Worm (Caenorhabditis elegans): Measurements from ENCODE around the gene nspe-4.
A peak's percentile ranks its signal among the peaks of the same experiment; 100 is the strongest.

Gene nspe-4

DNA sequence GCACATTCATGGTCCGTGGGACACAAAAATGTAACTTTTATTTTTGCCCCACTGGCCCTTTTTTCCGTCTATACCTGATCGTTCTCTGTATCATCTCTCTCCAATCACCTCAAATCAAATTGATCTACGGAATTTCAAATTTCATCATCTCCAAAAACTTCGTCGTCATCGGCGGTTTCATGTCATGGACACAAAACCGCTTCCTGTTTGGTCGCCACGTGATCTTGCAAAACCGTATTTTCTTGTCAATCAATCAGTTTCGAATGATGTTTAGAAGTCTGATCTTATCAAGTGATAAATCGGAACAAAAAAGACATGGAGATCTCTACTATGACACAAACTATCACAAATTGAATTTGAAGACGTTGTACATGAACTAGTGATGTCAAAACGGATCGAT, 13.4 kb downstream of the nspe-4 start (continued):
- TF ChIP-seq C16A3.4 (tag; optimal IDR thresholded peaks at IDR 0.05) = no peak
- TF ChIP-seq irx-1 (tag; optimal IDR thresholded peaks at IDR 0.05) = no peak
- no peak for TF ChIP-seq ces-1 (GFP tag; optimal IDR thresholded peaks at IDR 0.05)
- TF ChIP-seq pax-3 (tag; optimal IDR thresholded peaks at IDR 0.05) = no peak
- no peak for TF ChIP-seq nhr-11 (tag; optimal IDR thresholded peaks at IDR 0.05)
- TF ChIP-seq lin-35 (GFP tag; optimal IDR thresholded peaks at IDR 0.05) = peak in 1 of 2 experiments; percentile 74
- TF ChIP-seq unc-130 (tag; optimal IDR thresholded peaks at IDR 0.05) = no peak
- TF ChIP-seq aly-2 (tag; optimal IDR thresholded peaks at IDR 0.05) = no peak
- TF ChIP-seq fkh-10 (GFP tag; optimal IDR thresholded peaks at IDR 0.05) = no peak
- TF ChIP-seq alr-1 (tag; optimal IDR thresholded peaks at IDR 0.05; ENCODE audit: borderline replicate concordance) = no peak
- no peak for TF ChIP-seq skn-1 (tag; optimal IDR thresholded peaks at IDR 0.05)
- no peak for TF ChIP-seq unc-30 (tag; optimal IDR thresholded peaks at IDR 0.05)
- TF ChIP-seq ceh-90 (tag; optimal IDR thresholded peaks at IDR 0.05) = no peak
- peak in 1 of 3 experiments; percentile 33 for TF ChIP-seq dpl-1 (GFP tag; optimal IDR thresholded peaks at IDR 0.05)
- no peak for TF ChIP-seq vab-15 (tag; optimal IDR thresholded peaks at IDR 0.05)
- no peak for TF ChIP-seq elt-2 (tag; optimal IDR thresholded peaks at IDR 0.05)
- peak; percentile 79 for TF ChIP-seq blmp-1 (tag; optimal IDR thresholded peaks at IDR 0.05)
- TF ChIP-seq aha-1 (tag; optimal IDR thresholded peaks at IDR 0.05) = no peak
- no peak for TF ChIP-seq dsc-1 (tag; optimal IDR thresholded peaks at IDR 0.05)
- TF ChIP-seq ets-5 (GFP tag; IDR thresholded peaks at IDR 0.05) = no peak
- no peak for TF ChIP-seq lin-13 (GFP tag; optimal IDR thresholded peaks at IDR 0.05)
- TF ChIP-seq F16B12.6 (tag; optimal IDR thresholded peaks at IDR 0.05) = no peak
- no peak for TF ChIP-seq sup-37 (GFP tag; optimal IDR thresholded peaks at IDR 0.05)
- no peak for TF ChIP-seq sox-4 (tag; optimal IDR thresholded peaks at IDR 0.05)
- no peak for TF ChIP-seq tlp-1 (tag; optimal IDR thresholded peaks at IDR 0.05)
- no peak for TF ChIP-seq hlh-4 (tag; optimal IDR thresholded peaks at IDR 0.05)
- TF ChIP-seq ceh-63 (GFP tag; optimal IDR thresholded peaks at IDR 0.05) = no peak
- TF ChIP-seq nhr-12 (tag; optimal IDR thresholded peaks at IDR 0.05) = no peak
- peak; percentile 68 to 97 (median 94) for TF ChIP-seq elt-3 (tag; optimal IDR thresholded peaks at IDR 0.05)
- no peak for TF ChIP-seq efl-1 (optimal IDR thresholded peaks at IDR 0.05)
- no peak for TF ChIP-seq efl-1 (GFP tag; optimal IDR thresholded peaks at IDR 0.05 in 1 of 2)
- peak; percentile 73 for TF ChIP-seq grh-1 (GFP tag; IDR thresholded peaks at IDR 0.05)
- no peak for TF ChIP-seq nhr-28 (tag; optimal IDR thresholded peaks at IDR 0.05)
- no peak for TF ChIP-seq C04F5.9 (tag; optimal IDR thresholded peaks at IDR 0.05)
- TF ChIP-seq mdl-1 (tag; optimal IDR thresholded peaks at IDR 0.05) = peak in 1 of 2 experiments; percentile 75
- no peak for TF ChIP-seq efl-3 (GFP tag; optimal IDR thresholded peaks at IDR 0.05)
- no peak for TF ChIP-seq hpl-2 (GFP tag; optimal IDR thresholded peaks at IDR 0.05)
- TF ChIP-seq ceh-82 (tag; optimal IDR thresholded peaks at IDR 0.05) = no peak
- TF ChIP-seq unc-98 (GFP tag; IDR thresholded peaks at IDR 0.05) = no peak
- TF ChIP-seq egl-27 (tag; optimal IDR thresholded peaks at IDR 0.05) = no peak
- no peak for TF ChIP-seq lir-3 (tag; optimal IDR thresholded peaks at IDR 0.05; ENCODE audit: poor library complexity)
- TF ChIP-seq nhr-19 (GFP tag; conservative IDR thresholded peaks at IDR 0.05) = peak; percentile 84
- no peak for TF ChIP-seq mep-1 (tag; optimal IDR thresholded peaks at IDR 0.05)
- TF ChIP-seq nhr-77 (tag; optimal IDR thresholded peaks at IDR 0.05) = no peak
- peak; percentile 96 for TF ChIP-seq nhr-20 (tag; optimal IDR thresholded peaks at IDR 0.05)
- peak in 1 of 2 experiments; percentile 28 for TF ChIP-seq lsy-2 (tag; optimal IDR thresholded peaks at IDR 0.05)
- TF ChIP-seq nhr-76 (tag; optimal IDR thresholded peaks at IDR 0.05) = no peak
- TF ChIP-seq C34B4.2 (tag; optimal IDR thresholded peaks at IDR 0.05) = no peak
- TF ChIP-seq ceh-8 (GFP tag; optimal IDR thresholded peaks at IDR 0.05) = no peak
- TF ChIP-seq rnt-1 (tag; optimal IDR thresholded peaks at IDR 0.05) = no peak
- no peak for TF ChIP-seq fkh-8 (tag; optimal IDR thresholded peaks at IDR 0.05)
- no peak for TF ChIP-seq fos-1 (tag; optimal IDR thresholded peaks at IDR 0.05)
- no peak for TF ChIP-seq mab-9 (GFP tag; IDR thresholded peaks at IDR 0.05)
- TF ChIP-seq snpc-4 (tag; optimal IDR thresholded peaks at IDR 0.05) = no peak
- no peak for TF ChIP-seq ztf-4 (tag; optimal IDR thresholded peaks at IDR 0.05)

Data from whole organism, L1 larva.